Fruit fly (Drosophila melanogaster) whole organism, embryonic: ENCODE data around the gene CG17163.

Source experiments
- Ada2b ChIP-seq: fragments of 200-800 bp; sonication (Bioruptor generic); IDR thresholded peaks from 2 replicates; pipeline ENCODE4 v1.3.6; 2022; ENCODE audit warnings: missing biosample characterization, missing genetic modification characterization
- Atf-2 ChIP-seq: fragments of 200-800 bp; sonication (Bioruptor generic); optimal IDR thresholded peaks from 2 replicates; lab custom pipeline; 2016; ENCODE audit warnings: missing biosample characterization, missing genetic modification characterization
- C15 ChIP-seq: fragments of 200-800 bp; sonication (Bioruptor generic); IDR thresholded peaks from 3 replicates; pipeline ENCODE4 v1.3.6; 2022; ENCODE audit warnings: missing biosample characterization, missing genetic modification characterization
- CG11247 ChIP-seq: fragments of 200-800 bp; sonication (Bioruptor generic); IDR thresholded peaks from 2 replicates; pipeline ENCODE4 v1.3.6; 2022; ENCODE audit warnings: missing biosample characterization, missing genetic modification characterization
- CG14710 ChIP-seq: fragments of 200-800 bp; sonication (Bioruptor generic); optimal IDR thresholded peaks from 3 replicates; lab custom pipeline; 2019; ENCODE audit warnings: missing biosample characterization, mild to moderate bottlenecking, missing genetic modification characterization, moderate library complexity
- CG1529 ChIP-seq: fragments of 200-800 bp; sonication (Bioruptor generic); optimal IDR thresholded peaks from 3 replicates; lab custom pipeline; 2018; ENCODE audit warnings: missing biosample characterization, missing genetic modification characterization
- CG15601 ChIP-seq: fragments of 200-800 bp; sonication (Bioruptor generic); optimal IDR thresholded peaks from 3 replicates; lab custom pipeline; 2019; ENCODE audit warnings: missing biosample characterization, mild to moderate bottlenecking, missing genetic modification characterization, moderate library complexity
- CG18476 ChIP-seq: fragments of 200-800 bp; sonication (Bioruptor generic); optimal IDR thresholded peaks from 2 replicates; lab custom pipeline; 2016; ENCODE audit warnings: missing biosample characterization, mild to moderate bottlenecking, missing genetic modification characterization
- CG32532 ChIP-seq: fragments of 200-800 bp; sonication (Bioruptor generic); IDR thresholded peaks from 2 replicates; pipeline ENCODE4 v1.3.6; 2022; ENCODE audit warnings: missing biosample characterization, missing genetic modification characterization
- CG33557 ChIP-seq: fragments of 200-800 bp; sonication (Bioruptor generic); optimal IDR thresholded peaks from 2 replicates; lab custom pipeline; 2019; ENCODE audit warnings: missing biosample characterization, mild to moderate bottlenecking, missing genetic modification characterization, moderate library complexity
- CG34422 ChIP-seq: fragments of 200-800 bp; sonication (Bioruptor generic); IDR thresholded peaks from 3 replicates; pipeline ENCODE4 v1.3.6; 2022; ENCODE audit warnings: missing biosample characterization, missing genetic modification characterization
- CG4617 ChIP-seq: fragments of 200-800 bp; sonication (Bioruptor generic); optimal IDR thresholded peaks from 3 replicates; lab custom pipeline; 2016; ENCODE audit warnings: missing biosample characterization, missing genetic modification characterization, borderline replicate concordance
- CG4707 ChIP-seq: fragments of 200-800 bp; sonication (Bioruptor generic); optimal IDR thresholded peaks from 2 replicates; lab custom pipeline; 2018; ENCODE audit warnings: missing biosample characterization, mild to moderate bottlenecking, missing genetic modification characterization, moderate library complexity
- CG4730 ChIP-seq: fragments of 200-800 bp; sonication (Bioruptor generic); IDR thresholded peaks from 2 replicates; pipeline ENCODE4 v1.3.6; 2022; ENCODE audit warnings: missing biosample characterization, missing genetic modification characterization
- CG8281 ChIP-seq: fragments of 200-800 bp; sonication (Bioruptor generic); optimal IDR thresholded peaks from 2 replicates; lab custom pipeline; 2018; ENCODE audit warnings: missing biosample characterization, mild to moderate bottlenecking, missing genetic modification characterization, moderate library complexity
- CG8944 ChIP-seq: fragments of 200-800 bp; sonication (Bioruptor generic); optimal IDR thresholded peaks from 3 replicates; lab custom pipeline; 2016; ENCODE audit warnings: missing biosample characterization, missing genetic modification characterization
- CG9876 ChIP-seq: fragments of 200-800 bp; sonication (Bioruptor generic); optimal IDR thresholded peaks from 2 replicates; lab custom pipeline; 2016; ENCODE audit warnings: missing biosample characterization, missing genetic modification characterization
- Dbx ChIP-seq: fragments of 200-800 bp; sonication (Bioruptor generic); IDR thresholded peaks from 3 replicates; pipeline ENCODE4 v1.3.6; 2022; ENCODE audit warnings: missing biosample characterization, missing genetic modification characterization
- Dll ChIP-seq: fragments of 200-800 bp; sonication (Bioruptor generic); IDR thresholded peaks from 4 replicates; pipeline ENCODE4 v1.3.6; 2022; ENCODE audit warnings: missing biosample characterization, missing genetic modification characterization; ENCODE audit not compliant: partially characterized antibody
- Fer2 ChIP-seq: fragments of 200-800 bp; sonication (Bioruptor generic); optimal IDR thresholded peaks from 2 replicates; lab custom pipeline; 2018; ENCODE audit warnings: missing biosample characterization, mild to moderate bottlenecking, missing genetic modification characterization, moderate library complexity
- HmgZ ChIP-seq: fragments of 200-800 bp; sonication (Bioruptor generic); optimal IDR thresholded peaks from 2 replicates; lab custom pipeline; 2018; ENCODE audit warnings: missing biosample characterization, mild to moderate bottlenecking, missing genetic modification characterization
- Hsf ChIP-seq: fragments of 200-800 bp; sonication (Bioruptor generic); optimal IDR thresholded peaks from 3 replicates; lab custom pipeline; 2016; ENCODE audit warnings: missing biosample characterization, missing genetic modification characterization
- MBD-R2 ChIP-seq: fragments of 200-800 bp; sonication (Bioruptor generic); IDR thresholded peaks from 2 replicates; pipeline ENCODE4 v1.3.6; 2022; ENCODE audit warnings: missing biosample characterization, missing genetic modification characterization
- MTF-1 ChIP-seq: fragments of 200-800 bp; sonication (Bioruptor generic); optimal IDR thresholded peaks from 2 replicates; lab custom pipeline; 2018; ENCODE audit warnings: missing biosample characterization, mild to moderate bottlenecking, missing genetic modification characterization, borderline replicate concordance
- Mad ChIP-seq: fragments of 200-800 bp; sonication (Bioruptor generic); optimal IDR thresholded peaks from 2 replicates; lab custom pipeline; 2016; ENCODE audit warnings: missing biosample characterization, missing genetic modification characterization
- Six4 ChIP-seq: fragments of 200-800 bp; sonication (Bioruptor generic); optimal IDR thresholded peaks from 2 replicates; lab custom pipeline; 2016; ENCODE audit warnings: missing biosample characterization, missing genetic modification characterization
- Sry-δ ChIP-seq: fragments of 200-800 bp; sonication (Bioruptor generic); optimal IDR thresholded peaks from 2 replicates; lab custom pipeline; 2016; ENCODE audit warnings: missing biosample characterization, missing genetic modification characterization
- Ssrp ChIP-seq: fragments of 200-800 bp; sonication (Bioruptor generic); optimal IDR thresholded peaks from 2 replicates; lab custom pipeline; 2018; ENCODE audit warnings: missing biosample characterization, mild to moderate bottlenecking, missing genetic modification characterization, moderate library complexity
- ap ChIP-seq: fragments of 200-800 bp; sonication (Bioruptor generic); IDR thresholded peaks from 2 replicates; pipeline ENCODE4 v1.3.6; 2022; ENCODE audit warnings: missing biosample characterization, missing genetic modification characterization
- br ChIP-seq: fragments of >200 bp; optimal IDR thresholded peaks from 2 replicates; lab custom pipeline; 2017
- chif ChIP-seq, 2 experiments: fragments of 200-800 bp; sonication (Bioruptor generic); optimal IDR thresholded peaks; 3 replicates each; lab custom pipeline; 2016; ENCODE audit warnings: missing biosample characterization in 2 of 2, missing genetic modification characterization in 2 of 2
- chm ChIP-seq: fragments of 200-800 bp; sonication (Bioruptor generic); IDR thresholded peaks from 2 replicates; pipeline ENCODE4 v1.3.6; 2022; ENCODE audit warnings: missing biosample characterization, missing genetic modification characterization
- ci ChIP-seq: fragments of 200-800 bp; sonication (Bioruptor generic); IDR thresholded peaks from 3 replicates; pipeline ENCODE4 v1.3.6; 2022; ENCODE audit warnings: missing biosample characterization, missing genetic modification characterization
- crp ChIP-seq, 2 experiments: fragments of 200-800 bp; sonication (Bioruptor generic); optimal IDR thresholded peaks; 2 replicates in 1 of 2; 3 replicates in 1 of 2; lab custom pipeline; 2017; ENCODE audit warnings: missing biosample characterization in 2 of 2, missing genetic modification characterization in 2 of 2, mild to moderate bottlenecking in 1 of 2, moderate library complexity in 1 of 2
- dmrt99B ChIP-seq: fragments of 200-800 bp; sonication (Bioruptor generic); optimal IDR thresholded peaks from 2 replicates; lab custom pipeline; 2018; ENCODE audit warnings: missing biosample characterization, mild to moderate bottlenecking, missing genetic modification characterization, moderate library complexity
- dysf ChIP-seq: fragments of 200-800 bp; sonication (Bioruptor generic); IDR thresholded peaks from 3 replicates; pipeline ENCODE4 v1.3.6; 2022; ENCODE audit warnings: missing biosample characterization, missing genetic modification characterization
- emc ChIP-seq: fragments of 200-800 bp; sonication (Bioruptor generic); optimal IDR thresholded peaks from 2 replicates; lab custom pipeline; 2016; ENCODE audit warnings: missing biosample characterization, missing genetic modification characterization
- esg ChIP-seq: fragments of 200-800 bp; sonication (Bioruptor generic); conservative IDR thresholded peaks from 2 replicates; pipeline ENCODE4 v1.3.6; 2022; ENCODE audit warnings: missing biosample characterization, missing genetic modification characterization
- eyg ChIP-seq: fragments of 200-800 bp; sonication (Bioruptor generic); optimal IDR thresholded peaks from 3 replicates; lab custom pipeline; 2016; ENCODE audit warnings: missing biosample characterization, missing genetic modification characterization
- fd102C ChIP-seq: fragments of 200-800 bp; sonication (Bioruptor generic); optimal IDR thresholded peaks from 2 replicates; lab custom pipeline; 2018; ENCODE audit warnings: missing biosample characterization, mild to moderate bottlenecking, missing genetic modification characterization, moderate library complexity
- knrl ChIP-seq: fragments of 200-800 bp; sonication (Bioruptor generic); IDR thresholded peaks from 3 replicates; pipeline ENCODE4 v1.3.6; 2022; ENCODE audit warnings: missing biosample characterization, missing genetic modification characterization; ENCODE audit not compliant: partially characterized antibody
- lilli ChIP-seq: fragments of 200-800 bp; sonication (Bioruptor generic); optimal IDR thresholded peaks from 3 replicates; lab custom pipeline; 2016; ENCODE audit warnings: missing biosample characterization, missing genetic modification characterization
- onecut ChIP-seq: fragments of 200-800 bp; sonication (Bioruptor generic); IDR thresholded peaks from 2 replicates; pipeline ENCODE4 v1.3.6; 2022; ENCODE audit warnings: missing biosample characterization, missing genetic modification characterization
- row ChIP-seq: fragments of 200-800 bp; sonication (Bioruptor generic); IDR thresholded peaks from 3 replicates; pipeline ENCODE4 v1.3.6; 2022; ENCODE audit warnings: missing biosample characterization, missing genetic modification characterization
- sd ChIP-seq: fragments of 200-800 bp; sonication (Bioruptor generic); optimal IDR thresholded peaks from 3 replicates; lab custom pipeline; 2018; ENCODE audit warnings: missing biosample characterization, mild to moderate bottlenecking, missing genetic modification characterization, moderate library complexity
- sens ChIP-seq: fragments of 200-800 bp; sonication (Bioruptor generic); peaks from one replicate; lab custom pipeline; 2016; ENCODE audit warnings: missing biosample characterization, missing genetic modification characterization
- stc ChIP-seq: fragments of 200-800 bp; sonication (Bioruptor generic); IDR thresholded peaks from 2 replicates; pipeline ENCODE4 v1.3.6; 2022; ENCODE audit warnings: missing biosample characterization, missing genetic modification characterization
- toy ChIP-seq: fragments of 200-800 bp; sonication (Bioruptor generic); IDR thresholded peaks from 2 replicates; pipeline ENCODE4 v1.3.6; 2022; ENCODE audit warnings: missing biosample characterization, missing genetic modification characterization
- trem ChIP-seq: fragments of 200-800 bp; optimal IDR thresholded peaks from 3 replicates; lab custom pipeline; 2019; ENCODE audit warnings: missing biosample characterization, mild to moderate bottlenecking, missing genetic modification characterization, moderate library complexity
- wek ChIP-seq: fragments of 200-800 bp; sonication (Bioruptor generic); optimal IDR thresholded peaks from 3 replicates; lab custom pipeline; 2018; ENCODE audit warnings: missing biosample characterization, mild to moderate bottlenecking, missing genetic modification characterization, moderate library complexity

Gene CG17163

DNA sequence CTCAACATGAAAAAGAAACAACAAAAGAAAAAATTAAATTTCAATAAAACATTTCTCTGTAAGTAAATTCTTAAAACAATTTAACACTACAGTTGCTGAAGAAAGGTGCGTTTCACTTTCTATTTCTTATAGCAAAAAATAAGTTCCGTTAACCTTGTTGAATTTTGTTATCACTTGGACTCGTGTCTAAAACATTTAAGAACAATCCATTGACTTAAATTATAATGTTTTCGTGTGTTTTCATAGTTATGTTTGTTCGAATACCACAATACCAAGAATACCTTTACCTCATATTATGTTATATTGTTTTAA, 14.3 kb upstream of the CG17163 start (continued):
- peak; percentile 7 for TF ChIP-seq dmrt99B (tag; lab: Kevin White, UChicago)
- TF ChIP-seq Ssrp (tag; lab: Kevin White, UChicago): peak; percentile 13
- TF ChIP-seq, all 482 proteins: peak for 16

DNA sequence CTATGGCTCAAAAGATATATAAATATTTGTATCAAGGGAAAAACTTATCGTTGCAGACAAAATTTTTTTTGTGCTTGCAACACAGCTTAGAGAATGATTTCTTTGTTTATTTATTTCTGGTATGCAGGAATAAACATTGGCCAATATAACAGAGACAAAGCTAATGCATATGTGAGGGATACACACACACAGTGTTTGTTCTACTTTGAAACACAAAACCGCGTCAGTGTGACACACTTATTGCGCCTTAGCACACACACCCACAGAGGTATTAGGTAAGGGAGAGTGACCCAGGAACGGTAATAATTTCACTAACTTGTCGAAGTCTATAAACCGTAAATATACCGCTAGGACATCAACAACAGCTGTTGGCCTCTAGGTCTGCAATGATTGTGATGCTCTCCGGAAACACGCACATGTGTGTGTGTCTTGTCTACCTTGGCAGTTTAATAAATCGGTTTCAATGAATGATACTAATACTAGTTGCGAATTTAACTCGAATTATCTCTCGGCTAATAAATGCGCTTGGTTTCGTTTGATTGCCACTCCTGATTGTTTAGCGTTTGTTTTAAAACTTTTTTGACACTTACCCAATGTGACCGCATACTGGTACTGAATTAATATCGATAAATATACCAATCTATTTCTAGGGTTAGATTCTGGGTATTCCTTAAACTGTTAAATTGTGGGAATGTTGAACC, 13.8 kb upstream of the CG17163 start, which contains the start of gene CG17162:
CG17162 (minus strand) TSS at position 619 of the 701 bp plus-strand sequence.
- TF ChIP-seq HmgZ (tag; lab: Kevin White, UChicago) (no peak), CG4707 (GFP tag; lab: Kevin White, UChicago) (no peak), ap (GFP tag; lab: Robert Waterston, UW) (no peak), CG18476 (GFP tag; lab: Kevin White, UChicago) (no peak), MBD-R2 (GFP tag; lab: Robert Waterston, UW) (no peak), Ada2b (GFP tag; lab: Robert Waterston, UW) (no peak), sens (GFP tag; lab: Kevin White, UChicago) (peak; percentile 46), br (lab: Kevin White, UChicago) (no peak), crp (GFP tag; optimal IDR thresholded peaks at IDR 0.05; lab: Kevin White, UChicago) (peak in 1 of 2 experiments; percentile 37), esg (no peak), Six4 (no peak), Atf-2 (GFP tag; lab: Kevin White, UChicago) (no peak), CG1529 (no peak), sd (tag; lab: Kevin White, UChicago) (peak; percentile 37), CG4730 (GFP tag; lab: Robert Waterston, UW) (no peak), Dbx (no peak), CG8944 (no peak), CG15601 (tag; lab: Kevin White, UChicago) (no peak), onecut (no peak), CG32532 (GFP tag; lab: Robert Waterston, UW) (no peak), dysf (GFP tag; lab: Robert Waterston, UW) (no peak), eyg (no peak), C15 (GFP tag; lab: Robert Waterston, UW) (no peak), chm (no peak), CG11247 (no peak), row (GFP tag; lab: Robert Waterston, UW) (peak; percentile 41), Fer2 (no peak), chif (GFP tag; optimal IDR thresholded peaks at IDR 0.05; lab: Kevin White, UChicago) (no peak), lilli (GFP tag; lab: Kevin White, UChicago) (no peak), CG9876 (GFP tag; lab: Kevin White, UChicago) (no peak), Sry-δ (peak; percentile 31), MTF-1 (no peak), ci (GFP tag; lab: Robert Waterston, UW) (no peak), CG4617 (no peak), Mad (GFP tag; lab: Kevin White, UChicago) (no peak), trem (tag; lab: Kevin White, UChicago) (no peak), wek (peak; percentile 29), toy (no peak), CG14710 (tag; lab: Kevin White, UChicago) (no peak), Hsf (GFP tag; lab: Kevin White, UChicago) (no peak), CG8281 (tag; lab: Kevin White, UChicago) (no peak), emc (no peak), CG34422 (GFP tag; lab: Robert Waterston, UW) (0 out of 3 replicates have a peak, but pooled peaks have one; percentile 11), Dll (no peak), CG33557 (GFP tag; lab: Kevin White, UChicago) (no peak), fd102C (GFP tag; lab: Kevin White, UChicago) (no peak), stc (GFP tag; lab: Robert Waterston, UW) (no peak), knrl (GFP tag; lab: Robert Waterston, UW) (no peak)
